Worm (Caenorhabditis elegans): ENCODE data around the gene F28E10.4.

F28E10.4 gene

DNA sequence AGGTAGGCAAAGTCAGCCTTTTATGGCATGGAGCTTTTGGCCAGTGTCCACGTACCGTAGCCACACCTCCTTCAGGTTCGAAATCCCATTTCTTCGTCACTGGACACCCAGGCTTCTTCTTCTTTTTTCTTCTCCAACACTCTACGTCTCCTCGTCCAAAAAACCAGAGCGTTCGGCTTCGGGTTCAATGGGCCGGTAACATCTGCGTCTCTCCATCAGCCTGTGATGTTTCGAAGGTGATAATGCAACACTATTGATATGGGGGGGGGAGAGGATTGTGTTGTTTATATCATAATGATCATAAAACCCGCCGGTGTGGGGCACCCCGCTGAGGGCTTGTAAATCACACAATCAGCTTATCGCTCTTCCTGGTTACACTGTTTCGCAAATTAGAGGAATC, 42.3 kb downstream of the F28E10.4 start, which contains the start of gene ZK180.6:
Gene ZK180.6 (minus strand): TSS at position 101 of the 400 bp plus-strand sequence.
- TF ChIP-seq mml-1 (tag; optimal IDR thresholded peaks at IDR 0.05) (no peak), lin-15B (tag; optimal IDR thresholded peaks at IDR 0.05) (no peak), pha-4 (tag; optimal IDR thresholded peaks at IDR 0.05) (no peak), sea-2 (GFP tag; optimal IDR thresholded peaks at IDR 0.05) (no peak), ceh-28 (tag; optimal IDR thresholded peaks at IDR 0.05) (no peak), R02D3.7 (tag; optimal IDR thresholded peaks at IDR 0.05) (no peak), nhr-67 (tag; optimal IDR thresholded peaks at IDR 0.05) (no peak), ztf-11 (tag; optimal IDR thresholded peaks at IDR 0.05) (no peak), nfya-1 (tag; optimal IDR thresholded peaks at IDR 0.05; ENCODE audit: insufficient read depth) (no peak), fkh-10 (GFP tag; optimal IDR thresholded peaks at IDR 0.05) (no peak), nhr-77 (tag; optimal IDR thresholded peaks at IDR 0.05) (no peak), skn-1 (tag; optimal IDR thresholded peaks at IDR 0.05) (no peak), nhr-23 (tag; optimal IDR thresholded peaks at IDR 0.05) (no peak), mdl-1 (tag; optimal IDR thresholded peaks at IDR 0.05) (no peak), pqm-1 (tag; optimal IDR thresholded peaks at IDR 0.05) (no peak), snpc-4 (tag; optimal IDR thresholded peaks at IDR 0.05) (no peak), elt-1 (tag; optimal IDR thresholded peaks at IDR 0.05) (no peak), zag-1 (tag; optimal IDR thresholded peaks at IDR 0.05) (no peak), ama-1 (optimal IDR thresholded peaks at IDR 0.05) (no peak), nhr-237 (tag; optimal IDR thresholded peaks at IDR 0.05) (no peak)

DNA sequence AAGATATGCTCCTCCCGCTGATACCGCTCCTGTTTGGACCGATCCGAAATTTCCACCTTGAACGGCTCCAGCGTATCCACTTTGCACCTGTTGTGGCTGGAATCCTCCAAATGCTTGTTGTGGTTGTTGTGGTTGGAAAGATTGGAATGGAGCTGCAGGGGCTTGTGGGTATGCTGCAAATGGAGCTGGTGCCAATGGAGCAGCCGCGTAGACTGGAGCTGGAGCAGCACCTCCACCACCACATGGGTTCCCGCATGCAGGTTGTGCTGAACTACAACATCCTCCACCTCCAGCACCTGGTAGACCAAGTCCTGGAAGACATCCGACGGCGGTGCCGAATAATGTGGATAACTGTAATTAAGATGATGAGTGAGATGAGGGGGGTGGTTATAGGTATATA, 43.8 kb downstream of the F28E10.4 start:
- TF ChIP-seq fkh-2 (tag; optimal IDR thresholded peaks at IDR 0.05) (no peak), fos-1 (tag; optimal IDR thresholded peaks at IDR 0.05) (no peak), zag-1 (tag; optimal IDR thresholded peaks at IDR 0.05) (no peak), egl-27 (tag; optimal IDR thresholded peaks at IDR 0.05) (no peak), sea-2 (GFP tag; optimal IDR thresholded peaks at IDR 0.05) (no peak), nhr-11 (tag; optimal IDR thresholded peaks at IDR 0.05) (no peak), nhr-23 (tag; optimal IDR thresholded peaks at IDR 0.05) (no peak), ztf-4 (tag; optimal IDR thresholded peaks at IDR 0.05) (no peak), mml-1 (tag; optimal IDR thresholded peaks at IDR 0.05) (no peak), ztf-11 (tag; optimal IDR thresholded peaks at IDR 0.05) (no peak), elt-3 (tag; optimal IDR thresholded peaks at IDR 0.05) (no peak), nhr-76 (tag; optimal IDR thresholded peaks at IDR 0.05) (no peak), aly-2 (tag; optimal IDR thresholded peaks at IDR 0.05) (no peak), fkh-10 (GFP tag; optimal IDR thresholded peaks at IDR 0.05) (no peak)

DNA sequence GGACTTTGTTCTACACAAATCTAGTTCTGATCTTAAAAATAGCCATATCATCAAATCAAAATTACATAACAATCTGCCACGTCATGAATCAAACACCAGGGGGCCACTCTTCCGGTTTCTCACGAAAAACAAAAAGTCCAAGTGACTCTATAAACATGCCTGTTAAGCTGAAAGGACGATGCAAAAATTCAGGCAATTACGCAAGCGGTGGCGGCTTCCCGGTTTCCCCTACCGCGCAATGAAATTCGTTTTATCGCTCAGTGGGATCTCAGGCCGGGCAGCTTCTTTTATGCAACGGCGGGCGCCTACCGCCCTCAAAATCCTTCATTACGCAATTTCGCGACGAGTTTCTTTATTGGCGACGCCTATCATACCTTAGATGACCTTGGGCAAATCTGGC, 47.5 kb downstream of the F28E10.4 start:
- peak; percentile 32 for TF ChIP-seq ama-1 (optimal IDR thresholded peaks at IDR 0.05)
- TF ChIP-seq unc-39 (tag; optimal IDR thresholded peaks at IDR 0.05): no peak
- TF ChIP-seq nhr-25 (tag; optimal IDR thresholded peaks at IDR 0.05): peak; percentile 68
- TF ChIP-seq unc-62 (GFP tag; optimal IDR thresholded peaks at IDR 0.05): no peak

DNA sequence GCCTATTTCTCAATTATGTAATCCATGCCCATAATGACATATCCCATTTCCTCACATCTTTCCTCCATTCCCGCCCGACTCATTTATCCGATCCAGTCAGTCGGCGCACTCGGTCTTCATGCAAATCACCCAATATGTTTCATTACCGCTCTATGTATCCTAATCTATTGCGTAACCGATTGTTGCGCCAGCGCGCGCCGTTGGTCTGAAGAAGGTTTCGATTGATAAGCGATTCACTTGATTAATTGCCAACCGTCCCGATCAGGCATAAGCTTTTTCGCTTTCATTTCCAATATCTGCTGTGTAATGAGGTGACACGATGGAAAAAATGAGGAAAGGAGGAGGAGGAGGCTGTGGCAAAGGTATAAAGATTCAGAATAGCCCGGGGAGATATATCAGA, 49.1 kb downstream of the F28E10.4 start:
- TF ChIP-seq unc-62 (GFP tag; optimal IDR thresholded peaks at IDR 0.05) (no peak), nhr-25 (tag; optimal IDR thresholded peaks at IDR 0.05) (peak; percentile 39), nhr-77 (tag; optimal IDR thresholded peaks at IDR 0.05) (no peak), nhr-28 (tag; optimal IDR thresholded peaks at IDR 0.05) (no peak), ztf-4 (tag; optimal IDR thresholded peaks at IDR 0.05) (no peak), elt-3 (tag; optimal IDR thresholded peaks at IDR 0.05) (peak in 1 of 3 experiments; percentile 72), pha-4 (tag; optimal IDR thresholded peaks at IDR 0.05) (no peak), ztf-11 (tag; optimal IDR thresholded peaks at IDR 0.05) (no peak), nhr-11 (tag; optimal IDR thresholded peaks at IDR 0.05) (no peak), ceh-28 (tag; optimal IDR thresholded peaks at IDR 0.05) (no peak), zag-1 (tag; optimal IDR thresholded peaks at IDR 0.05) (no peak), fkh-10 (GFP tag; optimal IDR thresholded peaks at IDR 0.05) (no peak), egl-27 (tag; optimal IDR thresholded peaks at IDR 0.05) (no peak), elt-2 (tag; optimal IDR thresholded peaks at IDR 0.05) (no peak), nhr-67 (tag; optimal IDR thresholded peaks at IDR 0.05) (no peak), skn-1 (tag; optimal IDR thresholded peaks at IDR 0.05) (no peak), snpc-4 (tag; optimal IDR thresholded peaks at IDR 0.05) (no peak), nhr-43 (tag; optimal IDR thresholded peaks at IDR 0.05; ENCODE audit: poor library complexity, severe bottlenecking) (peak; percentile 37), ama-1 (optimal IDR thresholded peaks at IDR 0.05) (no peak), nhr-76 (tag; optimal IDR thresholded peaks at IDR 0.05) (no peak)

DNA sequence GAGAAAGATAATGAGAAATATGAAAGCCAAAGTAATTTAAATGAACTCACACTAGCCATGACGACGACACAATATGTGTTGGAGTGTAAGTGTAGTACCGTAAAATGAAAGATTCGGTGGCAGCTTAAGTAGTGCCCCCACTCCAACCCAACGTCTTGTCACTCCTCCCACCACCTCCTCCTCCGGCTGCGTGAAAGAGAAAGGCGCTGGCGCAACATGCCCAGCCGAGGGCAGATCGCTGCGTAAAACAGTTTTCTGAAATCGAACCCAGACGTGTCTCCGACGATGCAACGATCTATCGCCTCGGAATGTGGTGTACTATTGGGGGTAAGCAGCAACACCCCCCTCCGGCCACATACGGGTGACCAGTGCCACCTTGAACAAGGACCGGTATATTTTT, 50.2 kb downstream of the F28E10.4 start, which contains the start of gene ZK180.5:
Gene ZK180.5 (minus strand): TSS at position 101 of the 400 bp plus-strand sequence.
- TF ChIP-seq nhr-25 (tag; optimal IDR thresholded peaks at IDR 0.05) (peak; percentile 28), jun-1 (tag; optimal IDR thresholded peaks at IDR 0.05) (no peak), nhr-43 (tag; optimal IDR thresholded peaks at IDR 0.05; ENCODE audit: poor library complexity, severe bottlenecking) (peak; percentile 42)

All from whole organism, L3 larva.